Worm (Caenorhabditis elegans) whole organism, midembryonic: ENCODE results near the gene col-37.

Source experiments
- T22C8.4 ChIP-seq: fragments of 200-800 bp; sonication (Bioruptor generic); IDR thresholded peaks from 2 replicates; pipeline ENCODE4 v1.3.6; 2022; ENCODE audit warnings: missing genetic modification characterization, missing compliant biosample characterization
- cog-1 ChIP-seq: sonication (generic microtip); optimal IDR thresholded peaks from 2 replicates; lab custom pipeline; 2016; ENCODE audit warnings: missing genetic modification characterization, missing compliant biosample characterization
- flt-1 ChIP-seq: fragments of 200-800 bp; sonication (Bioruptor generic); IDR thresholded peaks from 2 replicates; pipeline ENCODE4 v1.3.6; 2022; ENCODE audit warnings: missing genetic modification characterization, missing compliant biosample characterization
- med-1 ChIP-seq: sonication (generic microtip); optimal IDR thresholded peaks from 2 replicates; lab custom pipeline; 2017; ENCODE audit warnings: missing genetic modification characterization, mild to moderate bottlenecking, missing compliant biosample characterization, antibody characterized with exemption, missing genetic modification reagents; ENCODE audit not compliant: insufficient read depth
- ref-1 ChIP-seq: fragments of 200-800 bp; sonication (Bioruptor generic); conservative IDR thresholded peaks from 2 replicates; pipeline ENCODE4 v1.3.6; 2022; ENCODE audit warnings: missing genetic modification reagents, missing genetic modification characterization, missing compliant biosample characterization
- tab-1 ChIP-seq: fragments of 200-800 bp; sonication (Bioruptor generic); IDR thresholded peaks from 2 replicates; pipeline ENCODE4 v1.3.6; 2022; ENCODE audit warnings: missing genetic modification characterization, missing compliant biosample characterization
- ztf-23 ChIP-seq: fragments of 200-800 bp; sonication (Bioruptor generic); IDR thresholded peaks from 2 replicates; pipeline ENCODE4 v1.3.6; 2022; ENCODE audit warnings: missing genetic modification reagents, missing genetic modification characterization, missing compliant biosample characterization
- ztf-29 ChIP-seq: fragments of 200-800 bp; sonication (Bioruptor generic); IDR thresholded peaks from 2 replicates; pipeline ENCODE4 v1.3.6; 2022; ENCODE audit warnings: missing genetic modification reagents, missing genetic modification characterization, missing compliant biosample characterization

DNA sequence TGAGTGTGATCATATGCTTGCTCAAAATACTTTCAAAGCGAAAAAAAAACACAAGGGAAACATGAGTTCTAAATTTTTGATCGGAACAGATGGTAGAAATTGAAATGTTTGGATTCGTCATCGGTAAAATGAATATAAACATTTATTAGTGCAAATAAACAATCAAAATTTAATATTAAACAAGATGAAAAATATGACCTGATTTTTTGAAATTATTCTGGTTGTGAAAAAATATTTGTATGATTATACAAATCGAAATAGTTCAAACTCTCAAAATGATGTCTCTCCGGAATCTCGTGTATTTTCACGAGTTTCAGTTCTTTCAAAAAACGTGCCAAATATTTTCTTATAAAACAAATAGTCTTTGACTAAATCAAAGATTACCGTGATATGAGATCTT is 47.2 kb downstream of the col-37 start, which contains the start of gene C13C4.7:
- no peak for TF ChIP-seq med-1 (GFP tag; lab: Kevin White, UChicago)
- TF ChIP-seq ztf-29 (GFP tag; lab: Robert Waterston, UW), result no peak
- no peak for TF ChIP-seq ztf-23 (GFP tag; lab: Robert Waterston, UW)
- TF ChIP-seq cog-1, result no peak
- TF ChIP-seq tab-1 (GFP tag; lab: Robert Waterston, UW), result no peak
- no peak for TF ChIP-seq T22C8.4 (GFP tag; lab: Robert Waterston, UW)
- TF ChIP-seq flt-1 (GFP tag; lab: Robert Waterston, UW), result no peak
- no peak for TF ChIP-seq ref-1 (GFP tag; lab: Robert Waterston, UW)
